Worm (Caenorhabditis elegans) whole organism, mixed stage, embryonic: Measurements from ENCODE around the gene coa-7.

Source experiments
- mls-2 ChIP-seq: sonication (generic microtip); optimal IDR thresholded peaks from 2 replicates; lab custom pipeline; 2016; ENCODE audit warnings: mild to moderate bottlenecking, missing genetic modification characterization, moderate library complexity, missing compliant biosample characterization
- nhr-237 ChIP-seq: fragments of 150-350 bp; optimal IDR thresholded peaks from 2 replicates; lab custom pipeline; 2014; ENCODE audit warnings: missing biosample characterization, missing genetic modification characterization
- snpc-4 ChIP-seq: fragments of 150-350 bp; optimal IDR thresholded peaks from 2 replicates; lab custom pipeline; 2014; ENCODE audit warnings: missing biosample characterization, missing genetic modification characterization
- ztf-11 ChIP-seq: fragments of 150-350 bp; optimal IDR thresholded peaks from 2 replicates; lab custom pipeline; 2014; ENCODE audit warnings: missing biosample characterization, missing genetic modification characterization

ce11 chrII:11681136-11681824 is 30.3 kb upstream of the coa-7 start, which contains the start of the genes sfxn-1.4 and C47D12.4:
- no peak for TF ChIP-seq nhr-237 (tag; lab: Kevin White, UChicago)
- no peak for TF ChIP-seq snpc-4 (tag; lab: Kevin White, UChicago)
- no peak for TF ChIP-seq mls-2 (tag; lab: Kevin White, UChicago)
- no peak for TF ChIP-seq ztf-11 (tag; lab: Kevin White, UChicago)
